Worm (Caenorhabditis elegans) whole organism, mixed stage, embryonic: Measurements from ENCODE around the gene C16C8.14.

Experiments used
- M03D4.4 ChIP-seq: sonication (generic microtip); optimal IDR thresholded peaks from 2 replicates; lab custom pipeline; 2017; ENCODE audit warnings: mild to moderate bottlenecking, missing genetic modification characterization, missing compliant biosample characterization
- bed-3 ChIP-seq: fragments of 200-800 bp; sonication (Bioruptor generic); optimal IDR thresholded peaks from 3 replicates; lab custom pipeline; 2018; ENCODE audit warnings: mild to moderate bottlenecking, missing genetic modification characterization, moderate library complexity, missing compliant biosample characterization
- blmp-1 ChIP-seq: fragments of 150-350 bp; optimal IDR thresholded peaks from 2 replicates; lab custom pipeline; 2014; ENCODE audit warnings: missing biosample characterization, missing genetic modification characterization
- ceh-39 ChIP-seq: fragments of 150-350 bp; optimal IDR thresholded peaks from 2 replicates; lab custom pipeline; 2014; ENCODE audit warnings: missing biosample characterization, missing genetic modification characterization
- ceh-43 ChIP-seq: fragments of 200-800 bp; sonication (Bioruptor generic); optimal IDR thresholded peaks from 2 replicates; lab custom pipeline; 2018; ENCODE audit warnings: mild to moderate bottlenecking, missing genetic modification characterization, moderate library complexity, missing compliant biosample characterization
- ceh-83 ChIP-seq: fragments of 200-800 bp; sonication (Bioruptor generic); optimal IDR thresholded peaks from 2 replicates; lab custom pipeline; 2018; ENCODE audit warnings: mild to moderate bottlenecking, missing genetic modification characterization, missing compliant biosample characterization
- drap-1 ChIP-seq: fragments of 200-800 bp; sonication (Bioruptor generic); optimal IDR thresholded peaks from 3 replicates; lab custom pipeline; 2018; ENCODE audit warnings: mild to moderate bottlenecking, missing genetic modification characterization, missing compliant biosample characterization
- elt-1 ChIP-seq: sonication (generic microtip); optimal IDR thresholded peaks from 2 replicates; lab custom pipeline; 2017; ENCODE audit warnings: missing genetic modification characterization, mild to moderate bottlenecking, missing compliant biosample characterization, antibody characterized with exemption, moderate library complexity, borderline replicate concordance; ENCODE audit not compliant: insufficient read depth
- flh-1 ChIP-seq: fragments of 200-800 bp; sonication (Bioruptor generic); optimal IDR thresholded peaks from 2 replicates; lab custom pipeline; 2018; ENCODE audit warnings: mild to moderate bottlenecking, missing genetic modification characterization, moderate library complexity, missing compliant biosample characterization
- ham-2 ChIP-seq: fragments of 200-800 bp; sonication (Bioruptor generic); optimal IDR thresholded peaks from 2 replicates; lab custom pipeline; 2018; ENCODE audit warnings: mild to moderate bottlenecking, missing genetic modification characterization, missing compliant biosample characterization
- hlh-1 ChIP-seq: fragments of 150-350 bp; optimal IDR thresholded peaks from 2 replicates; lab custom pipeline; 2014; ENCODE audit warnings: missing biosample characterization, missing genetic modification reagents, missing genetic modification characterization
- lin-13 ChIP-seq: fragments of 150-350 bp; optimal IDR thresholded peaks from 2 replicates; lab custom pipeline; 2014; ENCODE audit warnings: missing biosample characterization, missing genetic modification characterization
- lin-32 ChIP-seq: fragments of 200-800 bp; sonication (Bioruptor generic); optimal IDR thresholded peaks from 2 replicates; lab custom pipeline; 2018; ENCODE audit warnings: mild to moderate bottlenecking, missing genetic modification characterization, missing compliant biosample characterization
- lsy-2 ChIP-seq: fragments of 150-350 bp; optimal IDR thresholded peaks from 2 replicates; lab custom pipeline; 2014; ENCODE audit warnings: missing biosample characterization, missing genetic modification characterization
- mep-1 ChIP-seq: fragments of 150-350 bp; optimal IDR thresholded peaks from 2 replicates; lab custom pipeline; 2017; ENCODE audit warnings: missing biosample characterization, missing genetic modification reagents, missing genetic modification characterization, inconsistent platforms
- mls-2 ChIP-seq: sonication (generic microtip); optimal IDR thresholded peaks from 2 replicates; lab custom pipeline; 2016; ENCODE audit warnings: mild to moderate bottlenecking, missing genetic modification characterization, moderate library complexity, missing compliant biosample characterization
- nhr-12 ChIP-seq: fragments of 150-350 bp; optimal IDR thresholded peaks from 2 replicates; lab custom pipeline; 2014; ENCODE audit warnings: missing biosample characterization, missing genetic modification characterization
- nhr-237 ChIP-seq: fragments of 150-350 bp; optimal IDR thresholded peaks from 2 replicates; lab custom pipeline; 2014; ENCODE audit warnings: missing biosample characterization, missing genetic modification characterization
- nhr-28 ChIP-seq: fragments of 150-350 bp; optimal IDR thresholded peaks from 2 replicates; lab custom pipeline; 2014; ENCODE audit warnings: missing biosample characterization, missing genetic modification characterization
- nhr-76 ChIP-seq: sonication (generic microtip); optimal IDR thresholded peaks from 2 replicates; lab custom pipeline; 2017; ENCODE audit warnings: missing biosample characterization, missing genetic modification characterization
- pha-4 ChIP-seq: fragments of 150-350 bp; optimal IDR thresholded peaks from 2 replicates; lab custom pipeline; 2018; ENCODE audit warnings: missing biosample characterization, missing genetic modification reagents, missing genetic modification characterization
- sem-2 ChIP-seq: fragments of 200-800 bp; sonication (Bioruptor generic); optimal IDR thresholded peaks from 2 replicates; lab custom pipeline; 2018; ENCODE audit warnings: mild to moderate bottlenecking, missing genetic modification characterization, missing compliant biosample characterization
- snpc-4 ChIP-seq: fragments of 150-350 bp; optimal IDR thresholded peaks from 2 replicates; lab custom pipeline; 2014; ENCODE audit warnings: missing biosample characterization, missing genetic modification characterization
- sptf-1 ChIP-seq: sonication (generic microtip); optimal IDR thresholded peaks from 2 replicates; lab custom pipeline; 2017; ENCODE audit warnings: mild to moderate bottlenecking, missing genetic modification characterization, moderate library complexity, missing compliant biosample characterization
- tbx-8 ChIP-seq: fragments of 200-800 bp; sonication (Bioruptor generic); optimal IDR thresholded peaks from 2 replicates; lab custom pipeline; 2018; ENCODE audit warnings: mild to moderate bottlenecking, missing genetic modification characterization, moderate library complexity, missing compliant biosample characterization
- unc-120 ChIP-seq: sonication (generic microtip); optimal IDR thresholded peaks from 2 replicates; lab custom pipeline; 2017; ENCODE audit warnings: missing genetic modification characterization, missing compliant biosample characterization; ENCODE audit not compliant: poor library complexity, severe bottlenecking
- unc-39 ChIP-seq: fragments of 150-350 bp; optimal IDR thresholded peaks from 2 replicates; lab custom pipeline; 2014; ENCODE audit warnings: missing biosample characterization, missing genetic modification characterization
- unc-62 ChIP-seq: fragments of 150-350 bp; optimal IDR thresholded peaks from 2 replicates; lab custom pipeline; 2014; ENCODE audit warnings: missing biosample characterization, missing genetic modification reagents, missing genetic modification characterization
- zip-8 ChIP-seq: fragments of 150-350 bp; optimal IDR thresholded peaks from 2 replicates; lab custom pipeline; 2014; ENCODE audit warnings: missing biosample characterization, missing genetic modification characterization

Gene C16C8.14

DNA sequence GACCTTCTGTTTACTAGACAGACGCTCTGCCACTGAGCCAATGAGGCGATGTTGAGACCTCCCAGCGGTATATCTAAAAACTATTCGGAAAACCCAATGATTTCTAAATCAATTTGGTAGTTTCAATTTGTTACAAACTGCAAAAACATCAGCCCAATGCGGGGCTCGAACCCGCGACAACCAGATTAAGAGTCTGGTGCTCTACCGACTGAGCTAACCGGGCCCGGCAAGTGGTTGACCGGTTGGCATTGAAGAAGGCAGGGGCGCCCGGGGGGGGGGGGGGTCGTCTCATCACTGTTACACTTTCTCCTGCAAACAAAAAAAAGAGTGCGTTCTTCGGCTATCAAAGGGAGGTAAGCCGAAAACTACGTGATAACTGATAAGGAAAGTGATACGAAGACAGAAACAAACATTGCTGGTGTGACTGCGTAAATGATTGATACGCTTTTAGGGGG lies 10.3 kb upstream of the C16C8.14 start (continued):
- TF ChIP-seq unc-39 (no peak), pha-4 (no peak), unc-62 (no peak), mep-1 (no peak), elt-1 (tag; lab: Kevin White, UChicago) (no peak), tbx-8 (no peak), bed-3 (GFP tag; lab: Kevin White, UChicago) (peak; percentile 33)

ce11 chrII:3439842-3440640 lies 9.6 kb upstream of the C16C8.14 start:
- TF ChIP-seq tbx-8 (no peak), ham-2 (GFP tag; lab: Kevin White, UChicago) (no peak), snpc-4 (no peak), zip-8 (peak; percentile 64)

ce11 chrII:3440641-3440926 lies 9.0 kb upstream of the C16C8.14 start, which contains the start of gene C16C8.17:
Gene C16C8.17, plus strand, starts transcription at chrII:3440827.
- TF ChIP-seq nhr-76 = no peak
- TF ChIP-seq ham-2 (GFP tag; lab: Kevin White, UChicago) = no peak
- no peak for TF ChIP-seq mls-2 (tag; lab: Kevin White, UChicago)
- no peak for TF ChIP-seq blmp-1 (tag; lab: Kevin White, UChicago)
- no peak for TF ChIP-seq ceh-83 (GFP tag; lab: Kevin White, UChicago)
- TF ChIP-seq lin-13 = no peak
- TF ChIP-seq tbx-8 = no peak
- TF ChIP-seq lsy-2 = no peak
- no peak for TF ChIP-seq zip-8
- no peak for TF ChIP-seq ceh-43 (GFP tag; lab: Kevin White, UChicago)
- TF ChIP-seq mep-1 = no peak
- TF ChIP-seq ceh-39 (tag; lab: Kevin White, UChicago) = no peak
- TF ChIP-seq hlh-1 (tag; lab: Kevin White, UChicago) = no peak

DNA sequence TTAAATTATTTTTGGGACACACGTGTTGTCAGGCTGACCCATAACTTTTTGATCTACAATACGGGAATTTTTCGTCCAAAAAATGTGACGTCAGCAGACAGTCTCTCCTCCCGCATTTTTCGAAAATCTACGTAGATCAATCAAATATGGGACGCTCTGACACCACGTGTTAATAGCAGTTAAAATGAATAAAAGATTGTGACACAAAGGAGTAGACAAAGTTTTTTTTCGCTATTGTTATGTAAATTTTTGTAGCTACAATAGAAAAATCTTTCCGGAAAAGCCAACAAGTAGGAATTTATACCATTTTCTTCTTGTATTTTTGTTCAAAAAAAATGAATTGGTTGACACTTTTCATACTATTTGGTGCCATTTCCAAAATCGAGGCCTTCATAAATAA lies 8.2 kb upstream of the C16C8.14 start, which contains the start of gene C16C8.27:
Gene C16C8.27 (plus strand): TSS at position 301 of the 400 bp plus-strand sequence.
- TF ChIP-seq blmp-1 (tag; lab: Kevin White, UChicago) (no peak), ceh-43 (GFP tag; lab: Kevin White, UChicago) (no peak), ceh-83 (GFP tag; lab: Kevin White, UChicago) (no peak), sem-2 (GFP tag; lab: Kevin White, UChicago) (no peak), flh-1 (GFP tag; lab: Kevin White, UChicago) (no peak), nhr-237 (tag; lab: Kevin White, UChicago) (no peak), lin-13 (no peak)

DNA sequence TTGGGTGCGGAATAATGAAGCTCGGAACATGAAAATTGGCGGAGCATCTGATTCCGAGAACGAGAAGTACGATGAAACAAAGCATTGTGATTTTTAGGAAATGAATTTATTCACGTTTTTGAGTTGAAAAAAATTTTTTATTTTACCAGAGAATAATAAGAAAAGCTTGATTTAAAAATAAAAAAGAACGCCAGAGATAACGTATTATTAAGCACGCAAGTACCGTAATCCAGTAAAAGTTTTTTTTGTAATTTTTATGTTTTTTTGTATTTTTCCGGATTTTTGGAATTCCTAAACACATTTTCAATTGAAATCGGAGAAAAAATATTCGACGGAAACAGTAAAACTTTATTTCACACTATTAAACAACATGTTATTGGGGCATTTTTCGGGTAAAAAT lies 6.5 kb upstream of the C16C8.14 start, which contains the start of gene C16C8.22:
Gene C16C8.22 (minus strand): TSS at position 101 of the 400 bp plus-strand sequence.
- TF ChIP-seq elt-1 (tag; lab: Kevin White, UChicago) (no peak), lsy-2 (no peak), blmp-1 (tag; lab: Kevin White, UChicago) (no peak), nhr-12 (tag; lab: Kevin White, UChicago) (no peak), ham-2 (GFP tag; lab: Kevin White, UChicago) (no peak)

- TF ChIP-seq lsy-2 (no peak), drap-1 (GFP tag; lab: Kevin White, UChicago) (no peak), lin-32 (GFP tag; lab: Kevin White, UChicago) (no peak), M03D4.4 (tag; lab: Kevin White, UChicago) (no peak), blmp-1 (tag; lab: Kevin White, UChicago) (no peak), sptf-1 (tag; lab: Kevin White, UChicago) (no peak), unc-120 (no peak), nhr-237 (tag; lab: Kevin White, UChicago) (no peak), ceh-39 (tag; lab: Kevin White, UChicago) (no peak), zip-8 (no peak), ham-2 (GFP tag; lab: Kevin White, UChicago) (no peak), nhr-12 (tag; lab: Kevin White, UChicago) (no peak), ceh-43 (GFP tag; lab: Kevin White, UChicago) (no peak), pha-4 (no peak), elt-1 (tag; lab: Kevin White, UChicago) (no peak), mep-1 (no peak), lin-13 (no peak), sem-2 (GFP tag; lab: Kevin White, UChicago) (no peak), nhr-28 (tag; lab: Kevin White, UChicago) (no peak)
These were observed 5.3 kb upstream of the C16C8.14 start, which contains the start of gene C16C8.4 for ce11 chrII:3444280-3444679. Gene C16C8.4, minus strand, starts transcription at chrII:3444380.
